Fruit fly (Drosophila melanogaster): ENCODE results near the gene Kap-alpha1.

The Kap-alpha1 gene

DNA sequence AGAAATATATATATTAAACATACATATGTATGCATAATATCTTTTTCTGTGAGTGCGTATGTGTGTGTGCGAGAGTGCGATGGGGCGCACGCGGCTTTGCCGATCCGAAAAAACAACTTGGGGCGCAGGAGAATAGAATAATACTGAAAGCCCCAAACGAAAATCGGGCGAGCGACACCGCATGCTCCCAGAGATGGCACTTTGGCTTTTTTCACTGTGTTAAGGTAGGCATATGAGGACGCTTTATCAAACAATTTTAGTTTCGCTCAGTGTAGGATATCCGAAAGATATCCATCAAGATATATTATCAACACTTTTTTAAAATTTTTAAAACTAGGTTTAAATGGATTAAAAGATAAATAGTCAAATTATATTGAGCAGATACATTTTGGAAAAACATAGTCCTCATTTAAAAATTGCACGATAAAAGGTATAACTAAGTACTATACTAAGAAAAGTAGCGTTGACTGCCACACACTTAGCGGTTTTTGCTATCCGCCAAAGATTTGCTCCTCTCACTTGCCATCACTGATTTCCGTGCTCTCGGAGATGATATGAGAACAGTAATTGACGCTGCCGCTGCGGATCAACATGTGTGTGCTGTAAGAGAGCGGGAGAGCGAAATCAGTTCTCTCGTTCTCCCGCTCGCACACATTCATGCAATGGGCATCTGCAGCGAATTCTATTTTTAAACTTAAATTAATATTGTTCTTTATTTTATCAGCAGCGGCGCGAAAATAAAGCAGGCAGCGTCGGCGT lies 15.9 kb upstream of the Kap-alpha1 start (continued):
- TF ChIP-seq CG1529 (GFP tag; optimal IDR thresholded peaks at IDR 0.05) (no peak), CG2116 (GFP tag; optimal IDR thresholded peaks at IDR 0.05) (peak; percentile 14), trh (GFP tag; optimal IDR thresholded peaks at IDR 0.05) (peak; percentile 22), CG10654 (GFP tag; optimal IDR thresholded peaks at IDR 0.05) (peak; percentile 61), CG33213 (GFP tag; optimal IDR thresholded peaks at IDR 0.05) (no peak), Meics (GFP tag; optimal IDR thresholded peaks at IDR 0.05) (peak; percentile 75), CG2678 (tag; optimal IDR thresholded peaks at IDR 0.05) (peak; percentile 77), slp2 (GFP tag; optimal IDR thresholded peaks at IDR 0.05) (peak; percentile 38), CG9817 (tag; optimal IDR thresholded peaks at IDR 0.05) (peak; percentile 57), Xrp1 (GFP tag; IDR thresholded peaks at IDR 0.05) (peak; percentile 46; the same call in 1 of the 2 replicates), CG6854 (GFP tag; optimal IDR thresholded peaks at IDR 0.05) (no peak), Camta (GFP tag; optimal IDR thresholded peaks at IDR 0.05) (peak; percentile 69), sna (GFP tag; IDR thresholded peaks at IDR 0.05; ENCODE audit: partially characterized antibody) (no peak), sob (GFP tag; IDR thresholded peaks at IDR 0.05) (peak; percentile 33; the same call in 1 of the 2 replicates), CG9215 (GFP tag; IDR thresholded peaks at IDR 0.05) (peak; percentile 65), Hr51 (GFP tag; optimal IDR thresholded peaks at IDR 0.05) (peak; percentile 14 to 69), her (GFP tag; optimal IDR thresholded peaks at IDR 0.05) (no peak), CG12942 (GFP tag; optimal IDR thresholded peaks at IDR 0.05) (peak; percentile 51), Trl (optimal IDR thresholded peaks at IDR 0.05) (peak; percentile 86 to 94), Trl (GFP tag; optimal IDR thresholded peaks at IDR 0.05) (peak; percentile 37), CG12299 (tag; optimal IDR thresholded peaks at IDR 0.05) (no peak), CG7987 (GFP tag; optimal IDR thresholded peaks at IDR 0.05) (no peak), Neu2 (GFP tag; optimal IDR thresholded peaks at IDR 0.05; ENCODE audit: borderline replicate concordance) (no peak), Max (GFP tag; optimal IDR thresholded peaks at IDR 0.05) (peak; percentile 68), NFAT (GFP tag; IDR thresholded peaks at IDR 0.05) (peak; percentile 29; the same call in 1 of the 2 replicates), kay (GFP tag; optimal IDR thresholded peaks at IDR 0.05) (peak; percentile 44), twi (tag; optimal IDR thresholded peaks at IDR 0.05) (peak; percentile 81), Scr (GFP tag; IDR thresholded peaks at IDR 0.05; ENCODE audit: partially characterized antibody) (no peak), CG3995 (GFP tag; optimal IDR thresholded peaks at IDR 0.05) (peak; percentile 34), Ada2b (GFP tag; IDR thresholded peaks at IDR 0.05) (no peak), CG16813 (GFP tag; IDR thresholded peaks at IDR 0.05; ENCODE audit: partially characterized antibody) (no peak), dimm (GFP tag; IDR thresholded peaks at IDR 0.05) (no peak), CG3838 (GFP tag; optimal IDR thresholded peaks at IDR 0.05) (peak; percentile 19), NfI (GFP tag; optimal IDR thresholded peaks at IDR 0.05) (peak; percentile 70), CG12659 (GFP tag; optimal IDR thresholded peaks at IDR 0.05) (peak; percentile 72), Mad (GFP tag; optimal IDR thresholded peaks at IDR 0.05) (peak; percentile 66), CG4328 (GFP tag; optimal IDR thresholded peaks at IDR 0.05) (peak; percentile 21), abd-A (tag; optimal IDR thresholded peaks at IDR 0.05) (peak; percentile 14), scrt (GFP tag; optimal IDR thresholded peaks at IDR 0.05) (no peak), CG4282 (GFP tag; optimal IDR thresholded peaks at IDR 0.05) (no peak), Bteb2 (GFP tag; optimal IDR thresholded peaks at IDR 0.05) (peak; percentile 28), CG10321 (GFP tag; IDR thresholded peaks at IDR 0.05) (no peak), yki (optimal IDR thresholded peaks at IDR 0.05) (peak; percentile 21), CG7745 (tag; optimal IDR thresholded peaks at IDR 0.05) (no peak), pzg (GFP tag; optimal IDR thresholded peaks at IDR 0.05) (no peak), CG2712 (tag; optimal IDR thresholded peaks at IDR 0.05) (peak; percentile 75), h (optimal IDR thresholded peaks at IDR 0.05) (no peak), ase (GFP tag; IDR thresholded peaks at IDR 0.05) (no peak), HmgZ (tag; optimal IDR thresholded peaks at IDR 0.05) (peak; percentile 16), CG15601 (tag; optimal IDR thresholded peaks at IDR 0.05) (peak; percentile 34)

Measured in whole organism, embryonic.